Worm (Caenorhabditis elegans) whole organism, L4/young adult: ENCODE data around the gene C14A4.7.

Experiments
- dao-5 ChIP-seq: sonication (generic microtip); optimal IDR thresholded peaks from 2 replicates; lab custom pipeline; 2016; ENCODE audit warnings: missing genotype, missing genetic modification characterization, moderate library complexity, missing compliant biosample characterization
- him-1 ChIP-seq: sonication (generic microtip); optimal IDR thresholded peaks from 2 replicates; lab custom pipeline; 2016; ENCODE audit warnings: missing genotype, missing genetic modification reagents, missing genetic modification characterization, missing compliant biosample characterization

DNA sequence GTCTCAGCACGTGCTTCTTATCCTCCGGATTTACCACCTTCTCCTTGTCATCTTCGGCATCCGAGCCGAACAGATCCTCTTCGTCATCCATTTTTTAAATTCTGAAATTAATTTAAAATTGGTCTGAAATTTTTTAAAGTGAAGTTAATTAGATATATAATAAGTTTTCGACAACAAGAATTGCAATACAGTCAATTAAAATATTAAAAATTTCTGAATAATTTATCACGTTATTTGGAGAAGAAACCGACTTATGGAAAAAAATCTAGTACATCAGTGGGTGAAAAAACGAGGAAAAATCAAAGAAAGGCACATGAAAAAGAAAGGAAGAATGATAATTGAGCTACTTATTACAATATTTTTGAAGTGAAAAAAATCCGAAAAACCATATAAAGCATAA is 9.2 kb upstream of the C14A4.7 start, which contains the start of gene taf-13:
- TF ChIP-seq him-1 (tag; lab: Kevin White, UChicago) (no peak), dao-5 (tag; lab: Kevin White, UChicago) (no peak)
